Worm (Caenorhabditis elegans) whole organism, L4/young adult: Measurements from ENCODE around the gene idhb-1.

Source experiments
- W03F9.2 ChIP-seq: fragments of 150-350 bp; optimal IDR thresholded peaks from 2 replicates; lab custom pipeline; 2014; ENCODE audit warnings: missing biosample characterization, missing genetic modification characterization
- dao-5 ChIP-seq: sonication (generic microtip); optimal IDR thresholded peaks from 2 replicates; lab custom pipeline; 2016; ENCODE audit warnings: missing genotype, missing genetic modification characterization, moderate library complexity, missing compliant biosample characterization
- him-1 ChIP-seq: sonication (generic microtip); optimal IDR thresholded peaks from 2 replicates; lab custom pipeline; 2016; ENCODE audit warnings: missing genotype, missing genetic modification reagents, missing genetic modification characterization, missing compliant biosample characterization

ce11 chrX:14127291-14127922 is 46.5 kb downstream of the idhb-1 start, which contains the start of gene F28H6.4:
- TF ChIP-seq him-1 (tag; lab: Kevin White, UChicago) (no peak), dao-5 (tag; lab: Kevin White, UChicago) (no peak), W03F9.2 (tag; lab: Kevin White, UChicago) (no peak)
